Fruit fly (Drosophila melanogaster) whole organism, embryonic: ENCODE data around the gene CG4115.

Experiments
- CG12769 ChIP-seq: fragments of 200-800 bp; sonication (Bioruptor generic); optimal IDR thresholded peaks from 2 replicates; lab custom pipeline; 2019; ENCODE audit warnings: missing biosample characterization, mild to moderate bottlenecking, missing genetic modification characterization, moderate library complexity
- CG13287 ChIP-seq: fragments of 200-800 bp; sonication (Bioruptor generic); IDR thresholded peaks from 2 replicates; pipeline ENCODE4 v1.3.6; 2022; ENCODE audit warnings: missing biosample characterization, missing genetic modification characterization; ENCODE audit not compliant: partially characterized antibody
- CG13296 ChIP-seq: fragments of 200-800 bp; sonication (Bioruptor generic); optimal IDR thresholded peaks from 3 replicates; lab custom pipeline; 2018; ENCODE audit warnings: missing biosample characterization, mild to moderate bottlenecking, missing genetic modification characterization
- CG13894 ChIP-seq: fragments of 200-800 bp; sonication (Bioruptor generic); optimal IDR thresholded peaks from 3 replicates; lab custom pipeline; 2018; ENCODE audit warnings: missing biosample characterization, mild to moderate bottlenecking, missing genetic modification characterization, moderate library complexity
- CG15514 ChIP-seq: fragments of 200-800 bp; sonication (Bioruptor generic); optimal IDR thresholded peaks from 3 replicates; lab custom pipeline; 2017; ENCODE audit warnings: missing biosample characterization, missing genetic modification characterization, mild to moderate bottlenecking, moderate library complexity, missing genetic modification reagents
- CG16815 ChIP-seq: fragments of 200-800 bp; sonication (Bioruptor generic); optimal IDR thresholded peaks from 3 replicates; lab custom pipeline; 2017; ENCODE audit warnings: missing biosample characterization, mild to moderate bottlenecking, missing genetic modification characterization
- CG17186 ChIP-seq: fragments of 200-800 bp; sonication (Bioruptor generic); optimal IDR thresholded peaks from 3 replicates; lab custom pipeline; 2017; ENCODE audit warnings: missing biosample characterization, missing genetic modification reagents, missing genetic modification characterization
- CG2202 ChIP-seq: fragments of 200-800 bp; sonication (Bioruptor generic); optimal IDR thresholded peaks from 2 replicates; lab custom pipeline; 2018; ENCODE audit warnings: missing biosample characterization, mild to moderate bottlenecking, missing genetic modification characterization
- CG31388 ChIP-seq: fragments of 200-800 bp; sonication (Bioruptor generic); optimal IDR thresholded peaks from 2 replicates; lab custom pipeline; 2016; ENCODE audit warnings: missing biosample characterization, missing genetic modification characterization
- CG4360 ChIP-seq: fragments of 200-800 bp; sonication (Bioruptor generic); IDR thresholded peaks from 2 replicates; pipeline ENCODE4 v1.3.6; 2022; ENCODE audit warnings: missing biosample characterization, missing genetic modification characterization
- CG6854 ChIP-seq: fragments of 200-800 bp; sonication (Bioruptor generic); optimal IDR thresholded peaks from 3 replicates; lab custom pipeline; 2017; ENCODE audit warnings: missing biosample characterization, mild to moderate bottlenecking, missing genetic modification characterization
- CG7745 ChIP-seq: fragments of 200-800 bp; sonication (Bioruptor generic); optimal IDR thresholded peaks from 2 replicates; lab custom pipeline; 2018; ENCODE audit warnings: missing biosample characterization, mild to moderate bottlenecking, missing genetic modification characterization, moderate library complexity
- CG8944 ChIP-seq: fragments of 200-800 bp; sonication (Bioruptor generic); optimal IDR thresholded peaks from 3 replicates; lab custom pipeline; 2016; ENCODE audit warnings: missing biosample characterization, missing genetic modification characterization
- CG9609 ChIP-seq: fragments of 200-800 bp; sonication (Bioruptor generic); optimal IDR thresholded peaks from 3 replicates; lab custom pipeline; 2016; ENCODE audit warnings: missing biosample characterization, missing genetic modification characterization
- CG9797 ChIP-seq: fragments of 200-800 bp; sonication (Bioruptor generic); optimal IDR thresholded peaks from 3 replicates; lab custom pipeline; 2018; ENCODE audit warnings: missing biosample characterization, mild to moderate bottlenecking, missing genetic modification characterization
- Chrac-16 ChIP-seq: fragments of 200-800 bp; sonication (Bioruptor generic); optimal IDR thresholded peaks from 3 replicates; lab custom pipeline; 2016; ENCODE audit warnings: missing biosample characterization, missing genetic modification characterization
- CrebB ChIP-seq: fragments of 200-800 bp; sonication (Bioruptor generic); optimal IDR thresholded peaks from 3 replicates; lab custom pipeline; 2018; ENCODE audit warnings: missing biosample characterization, mild to moderate bottlenecking, missing genetic modification characterization
- Dbx ChIP-seq: fragments of 200-800 bp; sonication (Bioruptor generic); IDR thresholded peaks from 3 replicates; pipeline ENCODE4 v1.3.6; 2022; ENCODE audit warnings: missing biosample characterization, missing genetic modification characterization
- H15 ChIP-seq: fragments of 200-800 bp; sonication (Bioruptor generic); IDR thresholded peaks from 3 replicates; pipeline ENCODE4 v1.3.6; 2022; ENCODE audit warnings: missing biosample characterization, missing genetic modification characterization
- Hr39 ChIP-seq: fragments of >200 bp; optimal IDR thresholded peaks from 2 replicates; lab custom pipeline; 2017
- Lim3 ChIP-seq: fragments of 200-800 bp; sonication (Bioruptor generic); IDR thresholded peaks from 2 replicates; pipeline ENCODE4 v1.3.6; 2022; ENCODE audit warnings: missing biosample characterization, missing genetic modification characterization
- MESR4 ChIP-seq: fragments of 200-800 bp; sonication (Bioruptor generic); optimal IDR thresholded peaks from 2 replicates; lab custom pipeline; 2018; ENCODE audit warnings: missing biosample characterization, mild to moderate bottlenecking, missing genetic modification characterization, moderate library complexity
- Mes4 ChIP-seq: fragments of 200-800 bp; sonication (Bioruptor generic); optimal IDR thresholded peaks from 2 replicates; lab custom pipeline; 2016; ENCODE audit warnings: missing biosample characterization, missing genetic modification characterization
- NfI ChIP-seq: fragments of 200-800 bp; sonication (Bioruptor generic); optimal IDR thresholded peaks from 3 replicates; lab custom pipeline; 2018; ENCODE audit warnings: missing biosample characterization, mild to moderate bottlenecking, missing genetic modification characterization, moderate library complexity
- Rfx ChIP-seq: fragments of 200-800 bp; sonication (Bioruptor generic); IDR thresholded peaks from 2 replicates; pipeline ENCODE4 v1.3.6; 2022; ENCODE audit warnings: missing biosample characterization, missing genetic modification characterization
- Rx ChIP-seq: fragments of 200-800 bp; sonication (Bioruptor generic); IDR thresholded peaks from 2 replicates; pipeline ENCODE4 v1.3.6; 2022; ENCODE audit warnings: missing biosample characterization, missing genetic modification characterization
- Spps ChIP-seq: fragments of 200-800 bp; sonication (Bioruptor generic); optimal IDR thresholded peaks from 2 replicates; lab custom pipeline; 2018; ENCODE audit warnings: missing biosample characterization, mild to moderate bottlenecking, missing genetic modification characterization
- Ssrp ChIP-seq: fragments of 200-800 bp; sonication (Bioruptor generic); optimal IDR thresholded peaks from 2 replicates; lab custom pipeline; 2018; ENCODE audit warnings: missing biosample characterization, mild to moderate bottlenecking, missing genetic modification characterization, moderate library complexity
- Trl ChIP-seq, 3 experiments: fragments of >200 bp in 2 of 3; fragments of 200-800 bp in 1 of 3; sonication (Bioruptor generic) in 1 of 3; optimal IDR thresholded peaks; 2 replicates in 1 of 3; 3 replicates in 2 of 3; lab custom pipeline; 2016 to 2017; ENCODE audit warnings: missing biosample characterization in 1 of 3, missing genetic modification characterization in 1 of 3
- bigmax ChIP-seq: fragments of 200-800 bp; sonication (Bioruptor generic); optimal IDR thresholded peaks from 2 replicates; lab custom pipeline; 2018; ENCODE audit warnings: missing biosample characterization, mild to moderate bottlenecking, missing genetic modification characterization
- bsh ChIP-seq, 2 experiments: fragments of 200-800 bp; sonication (Bioruptor generic); optimal IDR thresholded peaks; 2 replicates each; lab custom pipeline; 2017 to 2018; ENCODE audit warnings: mild to moderate bottlenecking in 2 of 2, missing biosample characterization in 2 of 2, missing genetic modification characterization in 2 of 2, moderate library complexity in 1 of 2
- da ChIP-seq: fragments of 200-800 bp; sonication (Bioruptor generic); optimal IDR thresholded peaks from 2 replicates; lab custom pipeline; 2016; ENCODE audit warnings: missing biosample characterization, missing genetic modification characterization
- dm ChIP-seq: fragments of 200-800 bp; sonication (Bioruptor generic); optimal IDR thresholded peaks from 3 replicates; lab custom pipeline; 2016; ENCODE audit warnings: missing biosample characterization, missing genetic modification characterization
- esg ChIP-seq: fragments of 200-800 bp; sonication (Bioruptor generic); conservative IDR thresholded peaks from 2 replicates; pipeline ENCODE4 v1.3.6; 2022; ENCODE audit warnings: missing biosample characterization, missing genetic modification characterization
- fd102C ChIP-seq: fragments of 200-800 bp; sonication (Bioruptor generic); optimal IDR thresholded peaks from 2 replicates; lab custom pipeline; 2018; ENCODE audit warnings: missing biosample characterization, mild to moderate bottlenecking, missing genetic modification characterization, moderate library complexity
- lab ChIP-seq: fragments of 200-800 bp; sonication (Bioruptor generic); optimal IDR thresholded peaks from 3 replicates; lab custom pipeline; 2017; ENCODE audit warnings: missing biosample characterization, missing genetic modification characterization, mild to moderate bottlenecking, moderate library complexity, missing genetic modification reagents
- lbe ChIP-seq: fragments of 200-800 bp; sonication (Bioruptor generic); optimal IDR thresholded peaks from 2 replicates; lab custom pipeline; 2016; ENCODE audit warnings: missing biosample characterization, mild to moderate bottlenecking, missing genetic modification characterization
- lov ChIP-seq, 2 experiments: fragments of 200-800 bp in 1 of 2; fragments of >200 bp in 1 of 2; sonication (Bioruptor generic) in 1 of 2; IDR thresholded peaks in 1 of 2; optimal IDR thresholded peaks in 1 of 2; 2 replicates in 1 of 2; 3 replicates in 1 of 2; pipeline versions ENCODE4 v1.3.6 to Lab custom; 2017 to 2022; ENCODE audit warnings: missing biosample characterization in 1 of 2, missing genetic modification characterization in 1 of 2
- nau ChIP-seq: fragments of 200-800 bp; sonication (Bioruptor generic); optimal IDR thresholded peaks from 3 replicates; lab custom pipeline; 2017; ENCODE audit warnings: missing biosample characterization, mild to moderate bottlenecking, missing genetic modification characterization, missing genetic modification reagents
- org-1 ChIP-seq: fragments of 200-800 bp; sonication (Bioruptor generic); optimal IDR thresholded peaks from 2 replicates; lab custom pipeline; 2017; ENCODE audit warnings: missing biosample characterization, missing genetic modification characterization
- pros ChIP-seq: fragments of 200-800 bp; sonication (Bioruptor generic); optimal IDR thresholded peaks from 3 replicates; lab custom pipeline; 2019; ENCODE audit warnings: missing biosample characterization, mild to moderate bottlenecking, missing genetic modification characterization, moderate library complexity
- rib ChIP-seq: fragments of 200-800 bp; sonication (Bioruptor generic); IDR thresholded peaks from 2 replicates; pipeline ENCODE4 v1.3.6; 2022; ENCODE audit warnings: missing biosample characterization, missing genetic modification characterization
- scrt ChIP-seq: fragments of 200-800 bp; sonication (Bioruptor generic); optimal IDR thresholded peaks from 2 replicates; lab custom pipeline; 2018; ENCODE audit warnings: missing biosample characterization, mild to moderate bottlenecking, missing genetic modification characterization, moderate library complexity
- sna ChIP-seq: fragments of 200-800 bp; sonication (Bioruptor generic); IDR thresholded peaks from 2 replicates; pipeline ENCODE4 v1.3.6; 2022; ENCODE audit warnings: missing biosample characterization, missing genetic modification characterization; ENCODE audit not compliant: partially characterized antibody
- stc ChIP-seq: fragments of 200-800 bp; sonication (Bioruptor generic); IDR thresholded peaks from 2 replicates; pipeline ENCODE4 v1.3.6; 2022; ENCODE audit warnings: missing biosample characterization, missing genetic modification characterization
- tap ChIP-seq: fragments of 200-800 bp; optimal IDR thresholded peaks from 3 replicates; lab custom pipeline; 2019; ENCODE audit warnings: missing biosample characterization, mild to moderate bottlenecking, missing genetic modification characterization, moderate library complexity
- vnd ChIP-seq: fragments of 200-800 bp; sonication (Bioruptor generic); IDR thresholded peaks from 3 replicates; pipeline ENCODE4 v1.3.6; 2022; ENCODE audit warnings: missing biosample characterization, missing genetic modification characterization; ENCODE audit not compliant: partially characterized antibody

The CG4115 gene

dm6 chr3R:12359837-12360236, at the start of gene CG4115 (continued):
- TF ChIP-seq CG13894 (no peak), Spps (tag; lab: Kevin White, UChicago) (no peak), Ssrp (tag; lab: Kevin White, UChicago) (no peak), CG13296 (GFP tag; lab: Kevin White, UChicago) (no peak), CG4360 (no peak), H15 (GFP tag; lab: Robert Waterston, UW) (no peak), CG13287 (GFP tag; lab: Robert Waterston, UW) (peak; percentile 24; the same call in 1 of the 2 replicates), CG9797 (GFP tag; lab: Kevin White, UChicago) (no peak), esg (GFP tag; lab: Robert Waterston, UW) (no peak), CG2202 (tag; lab: Kevin White, UChicago) (no peak), stc (GFP tag; lab: Robert Waterston, UW) (0 out of 2 replicates have a peak, but pooled peaks have one; percentile 10), CrebB (tag; lab: Kevin White, UChicago) (no peak), CG8944 (no peak), CG12769 (peak; percentile 13), dm (GFP tag; lab: Kevin White, UChicago) (no peak), lov (optimal IDR thresholded peaks at IDR 0.05; lab: Kevin White, UChicago) (no peak), lov (GFP tag; IDR thresholded peaks at IDR 0.05; lab: Robert Waterston, UW) (no peak), MESR4 (GFP tag; lab: Kevin White, UChicago) (no peak), Mes4 (no peak), CG16815 (no peak), bigmax (no peak), pros (GFP tag; lab: Kevin White, UChicago) (no peak), lbe (no peak), scrt (GFP tag; lab: Kevin White, UChicago) (no peak), org-1 (GFP tag; lab: Kevin White, UChicago) (no peak), CG7745 (tag; lab: Kevin White, UChicago) (no peak), fd102C (GFP tag; lab: Kevin White, UChicago) (no peak), tap (tag; lab: Kevin White, UChicago) (no peak), Lim3 (no peak), Rfx (peak; percentile 16; the same call in 1 of the 2 replicates), Chrac-16 (no peak), bsh (GFP tag; optimal IDR thresholded peaks at IDR 0.05; lab: Kevin White, UChicago) (no peak), Trl (optimal IDR thresholded peaks at IDR 0.05; lab: Kevin White, UChicago) (peak; percentile 7 to 32), Trl (GFP tag; optimal IDR thresholded peaks at IDR 0.05; lab: Kevin White, UChicago) (no peak), nau (GFP tag; lab: Kevin White, UChicago) (no peak), rib (0 out of 2 replicates have a peak, but pooled peaks have one; percentile 21), Dbx (GFP tag; lab: Robert Waterston, UW) (no peak), CG6854 (GFP tag; lab: Kevin White, UChicago) (no peak)

dm6 chr3R:12311053-12311452, 48.8 kb upstream of the CG4115 start, which contains the start of gene CG4066:
CG4066 (plus strand) TSS chr3R:12311353.
- TF ChIP-seq CG15514 (GFP tag; lab: Kevin White, UChicago): no peak
- no peak for TF ChIP-seq lab (GFP tag; lab: Kevin White, UChicago)
- no peak for TF ChIP-seq da
- TF ChIP-seq CG17186 (GFP tag; lab: Kevin White, UChicago): no peak
- no peak for TF ChIP-seq Rx (GFP tag; lab: Robert Waterston, UW)
- no peak for TF ChIP-seq NfI (GFP tag; lab: Kevin White, UChicago)
- no peak for TF ChIP-seq CG31388 (GFP tag; lab: Kevin White, UChicago)
- no peak for TF ChIP-seq CG9609 (GFP tag; lab: Kevin White, UChicago)
- no peak for TF ChIP-seq sna
- TF ChIP-seq Hr39: no peak
- no peak for TF ChIP-seq vnd (GFP tag; lab: Robert Waterston, UW)
- TF ChIP-seq, all 482 proteins: peak for 0
